Worm (Caenorhabditis elegans): ENCODE results near the gene Y47D3A.31.
A peak's percentile ranks its signal among the peaks of the same experiment; 100 is the strongest.

Y47D3A.31 gene

ce11 chrIII:11115956-11116355, 41.0 kb downstream of the Y47D3A.31 start:
- no peak for TF ChIP-seq C34F6.9 (tag; optimal IDR thresholded peaks at IDR 0.05)
- TF ChIP-seq nhr-11 (tag; optimal IDR thresholded peaks at IDR 0.05) = no peak
- no peak for TF ChIP-seq nhr-25 (tag; optimal IDR thresholded peaks at IDR 0.05)

- TF ChIP-seq Y55F3AM.14 (GFP tag; optimal IDR thresholded peaks at IDR 0.05) = no peak
- TF ChIP-seq ceh-16 (tag; optimal IDR thresholded peaks at IDR 0.05) = no peak
- TF ChIP-seq mdl-1 (tag; optimal IDR thresholded peaks at IDR 0.05) = no peak
- no peak for TF ChIP-seq lin-11 (tag; optimal IDR thresholded peaks at IDR 0.05)
- TF ChIP-seq blmp-1 (tag; optimal IDR thresholded peaks at IDR 0.05; ENCODE audit: insufficient read depth) = no peak
- TF ChIP-seq egl-27 (tag; optimal IDR thresholded peaks at IDR 0.05) = no peak
- TF ChIP-seq skn-1 (tag; optimal IDR thresholded peaks at IDR 0.05) = no peak
Observed at ce11 chrIII:11113845-11114244, 43.2 kb downstream of the Y47D3A.31 start.

- TF ChIP-seq nhr-11 (tag; optimal IDR thresholded peaks at IDR 0.05) (no peak), mab-5 (tag; optimal IDR thresholded peaks at IDR 0.05) (no peak), ceh-16 (tag; optimal IDR thresholded peaks at IDR 0.05) (no peak), elt-1 (tag; optimal IDR thresholded peaks at IDR 0.05) (no peak), F13H6.1 (tag; optimal IDR thresholded peaks at IDR 0.05) (peak; percentile 32), alr-1 (tag; optimal IDR thresholded peaks at IDR 0.05) (no peak), nhr-21 (tag; optimal IDR thresholded peaks at IDR 0.05) (no peak), elt-3 (tag; optimal IDR thresholded peaks at IDR 0.05) (no peak), Y55F3AM.14 (GFP tag; optimal IDR thresholded peaks at IDR 0.05) (no peak), unc-55 (GFP tag; optimal IDR thresholded peaks at IDR 0.05) (peak; percentile 43), mbf-1 (tag; optimal IDR thresholded peaks at IDR 0.05) (no peak), nhr-12 (tag; optimal IDR thresholded peaks at IDR 0.05) (no peak), blmp-1 (tag; optimal IDR thresholded peaks at IDR 0.05; ENCODE audit: insufficient read depth) (no peak), lin-39 (tag; optimal IDR thresholded peaks at IDR 0.05) (no peak), dmd-4 (tag; optimal IDR thresholded peaks at IDR 0.05) (no peak), zag-1 (tag; optimal IDR thresholded peaks at IDR 0.05) (no peak), fos-1 (tag; optimal IDR thresholded peaks at IDR 0.05) (peak; percentile 17), ama-1 (optimal IDR thresholded peaks at IDR 0.05) (no peak), crh-2 (tag; optimal IDR thresholded peaks at IDR 0.05) (no peak), sem-4 (tag; optimal IDR thresholded peaks at IDR 0.05) (no peak), nhr-6 (tag; optimal IDR thresholded peaks at IDR 0.05) (no peak), gmeb-1 (tag; optimal IDR thresholded peaks at IDR 0.05) (peak; percentile 50), ceh-82 (tag; optimal IDR thresholded peaks at IDR 0.05) (no peak), nhr-77 (tag; optimal IDR thresholded peaks at IDR 0.05) (no peak), snpc-4 (tag; optimal IDR thresholded peaks at IDR 0.05) (no peak), mdl-1 (tag; optimal IDR thresholded peaks at IDR 0.05) (no peak), skn-1 (tag; optimal IDR thresholded peaks at IDR 0.05) (no peak), ztf-1 (GFP tag; conservative IDR thresholded peaks at IDR 0.05) (no peak), nhr-23 (tag; optimal IDR thresholded peaks at IDR 0.05) (no peak), ztf-11 (tag; optimal IDR thresholded peaks at IDR 0.05) (no peak), lsy-2 (tag; optimal IDR thresholded peaks at IDR 0.05) (peak in 1 of 2 experiments; percentile 30), unc-62 (GFP tag; optimal IDR thresholded peaks at IDR 0.05) (no peak), aly-2 (tag; optimal IDR thresholded peaks at IDR 0.05) (no peak), sma-3 (GFP tag; optimal IDR thresholded peaks at IDR 0.05) (peak; percentile 37), unc-39 (tag; optimal IDR thresholded peaks at IDR 0.05) (no peak), peb-1 (tag; optimal IDR thresholded peaks at IDR 0.05) (no peak), nhr-10 (tag; optimal IDR thresholded peaks at IDR 0.05) (no peak), nhr-237 (tag; optimal IDR thresholded peaks at IDR 0.05) (no peak), sma-9 (GFP tag; optimal IDR thresholded peaks at IDR 0.05) (no peak), sma-9 (tag; optimal IDR thresholded peaks at IDR 0.05) (no peak), nhr-129 (tag; optimal IDR thresholded peaks at IDR 0.05) (peak; percentile 3), C34F6.9 (tag; optimal IDR thresholded peaks at IDR 0.05) (peak; percentile 9), R02D3.7 (tag; optimal IDR thresholded peaks at IDR 0.05) (no peak), lin-13 (GFP tag; optimal IDR thresholded peaks at IDR 0.05) (no peak), lin-11 (tag; optimal IDR thresholded peaks at IDR 0.05) (no peak), nhr-25 (tag; optimal IDR thresholded peaks at IDR 0.05) (no peak), egl-27 (tag; optimal IDR thresholded peaks at IDR 0.05) (no peak), ztf-4 (tag; optimal IDR thresholded peaks at IDR 0.05) (no peak), ZK546.5 (tag; optimal IDR thresholded peaks at IDR 0.05) (no peak)
Observed at ce11 chrIII:11112718-11113117, 44.3 kb downstream of the Y47D3A.31 start.
